Worm (Caenorhabditis elegans) whole organism, early embryonic: ENCODE data around the gene srd-21.
"Not testable (repeated sequence)": the region's sequence is repeated elsewhere in the genome, so short reads cannot be mapped to it uniquely, and the experiment has no call there.

Source experiments
- B0310.2 ChIP-seq: sonication (generic microtip); optimal IDR thresholded peaks from 2 replicates; lab custom pipeline; 2016; ENCODE audit warnings: mild to moderate bottlenecking, missing genetic modification characterization, missing compliant biosample characterization
- F13C5.2 ChIP-seq: sonication (generic microtip); optimal IDR thresholded peaks from 2 replicates; lab custom pipeline; 2017; ENCODE audit warnings: mild to moderate bottlenecking, missing genetic modification characterization, inconsistent platforms, missing compliant biosample characterization
- aly-1 ChIP-seq: sonication (generic microtip); optimal IDR thresholded peaks from 2 replicates; lab custom pipeline; 2016; ENCODE audit warnings: missing genetic modification characterization, missing compliant biosample characterization
- ama-1 ChIP-seq: fragments of 150-350 bp; optimal IDR thresholded peaks from 2 replicates; lab custom pipeline; 2014
- ceh-13 ChIP-seq: fragments of 200-800 bp; sonication (Bioruptor generic); optimal IDR thresholded peaks from 2 replicates; lab custom pipeline; 2018; ENCODE audit warnings: mild to moderate bottlenecking, missing genetic modification characterization, missing compliant biosample characterization
- ceh-36 ChIP-seq: sonication (generic microtip); optimal IDR thresholded peaks from 2 replicates; lab custom pipeline; 2016; ENCODE audit warnings: missing genetic modification characterization, inconsistent platforms, missing compliant biosample characterization
- ets-7 ChIP-seq: sonication (generic microtip); optimal IDR thresholded peaks from 2 replicates; lab custom pipeline; 2016; ENCODE audit warnings: missing genotype, missing genetic modification characterization, missing compliant biosample characterization
- flt-1 ChIP-seq: fragments of 200-800 bp; sonication (Bioruptor generic); IDR thresholded peaks from 2 replicates; pipeline ENCODE4 v1.3.6; 2022; ENCODE audit warnings: missing genetic modification characterization, missing compliant biosample characterization
- hmbx-1 ChIP-seq: sonication (generic microtip); optimal IDR thresholded peaks from 2 replicates; lab custom pipeline; 2016; ENCODE audit warnings: mild to moderate bottlenecking, missing genetic modification characterization, missing compliant biosample characterization
- hmg-4 ChIP-seq: fragments of 200-800 bp; sonication (Bioruptor generic); optimal IDR thresholded peaks from 2 replicates; lab custom pipeline; 2018; ENCODE audit warnings: mild to moderate bottlenecking, missing genetic modification characterization, missing compliant biosample characterization
- hnd-1 ChIP-seq: sonication (generic microtip); optimal IDR thresholded peaks from 2 replicates; lab custom pipeline; 2016; ENCODE audit warnings: missing genetic modification characterization, missing compliant biosample characterization
- pes-1 ChIP-seq: fragments of 200-800 bp; sonication (Bioruptor generic); IDR thresholded peaks from 2 replicates; pipeline ENCODE4 v1.3.6; 2022; ENCODE audit warnings: missing genetic modification reagents, missing genetic modification characterization, missing compliant biosample characterization
- scrt-1 ChIP-seq: fragments of 200-800 bp; sonication (Bioruptor generic); IDR thresholded peaks from 2 replicates; pipeline ENCODE4 v1.3.6; 2022; ENCODE audit warnings: missing genetic modification characterization, missing compliant biosample characterization
- sea-1 ChIP-seq: fragments of 200-800 bp; sonication (Bioruptor generic); conservative IDR thresholded peaks from 2 replicates; pipeline ENCODE4 v1.3.6; 2022; ENCODE audit warnings: missing genetic modification characterization, missing compliant biosample characterization
- tbx-11 ChIP-seq: fragments of 200-800 bp; sonication (Bioruptor generic); IDR thresholded peaks from 2 replicates; pipeline ENCODE4 v1.3.6; 2022; ENCODE audit warnings: missing genetic modification characterization, missing compliant biosample characterization
- tbx-37 ChIP-seq: fragments of 200-800 bp; sonication (Bioruptor generic); conservative IDR thresholded peaks from 2 replicates; pipeline ENCODE4 v1.3.6; 2022; ENCODE audit warnings: missing genetic modification reagents, missing genetic modification characterization, missing compliant biosample characterization
- tra-4 ChIP-seq: sonication (generic microtip); optimal IDR thresholded peaks from 2 replicates; lab custom pipeline; 2017; ENCODE audit warnings: missing genetic modification characterization, missing compliant biosample characterization

srd-21 gene

DNA sequence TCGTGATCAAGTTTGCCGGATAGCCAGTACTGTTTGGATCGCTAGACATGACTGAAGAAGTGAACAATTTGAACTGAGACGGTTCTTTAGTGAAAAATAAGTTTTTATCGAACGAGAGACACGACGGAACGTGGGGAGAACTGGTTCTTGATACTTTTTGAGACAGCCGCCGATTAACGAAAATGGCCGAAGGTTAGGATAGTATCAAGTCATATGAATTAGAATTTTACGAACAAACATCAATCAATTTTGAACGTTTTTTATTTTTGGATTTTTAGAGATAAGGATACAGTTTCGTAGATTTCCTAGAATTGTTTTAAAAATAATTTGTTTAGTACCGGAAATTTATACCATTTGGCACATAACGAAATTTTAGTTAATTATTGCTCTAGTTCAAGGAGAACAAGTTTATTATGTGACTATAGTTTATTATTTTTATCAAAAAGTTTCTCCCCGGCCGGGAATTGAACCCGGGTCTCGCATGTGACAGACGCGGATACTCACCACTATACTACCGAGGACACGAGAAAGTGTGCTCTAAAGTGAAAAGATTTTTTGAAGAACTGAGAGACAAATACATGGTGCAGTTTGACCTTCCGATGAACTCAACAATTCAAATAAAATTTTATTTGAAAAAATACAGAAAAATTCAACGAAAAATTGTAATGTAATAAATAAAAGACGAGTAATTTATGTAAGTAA is 18.8 kb downstream of the srd-21 start, which contains the start of gene W06G6.20:
W06G6.20 (minus strand) TSS at position 51 of the 702 bp plus-strand sequence.
- TF ChIP-seq hnd-1 (tag; lab: Kevin White, UChicago) (no peak), tra-4 (tag; lab: Kevin White, UChicago) (no peak), aly-1 (tag; lab: Kevin White, UChicago) (no peak), ets-7 (tag; lab: Kevin White, UChicago) (no peak), flt-1 (GFP tag; lab: Robert Waterston, UW) (no peak), sea-1 (no peak), F13C5.2 (no peak), tbx-11 (no peak), scrt-1 (no peak)

DNA sequence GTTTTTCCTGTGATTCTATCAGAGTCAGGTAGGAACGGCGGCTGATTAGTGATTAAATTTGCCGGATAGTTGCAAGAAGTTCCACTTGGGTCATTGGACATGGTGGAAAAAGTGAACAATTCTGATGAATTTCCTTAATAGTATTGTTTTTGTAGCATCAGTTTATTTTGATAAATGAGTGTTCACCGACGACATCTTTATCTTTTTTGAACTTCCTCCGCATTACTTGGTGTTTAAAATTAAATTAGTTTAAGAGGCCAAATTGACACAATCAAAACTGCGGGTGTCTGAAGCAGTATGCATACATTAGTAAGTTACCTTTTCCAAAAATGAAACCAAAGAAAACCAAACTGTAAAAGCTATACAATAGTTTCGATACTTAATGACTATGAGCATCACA is 19.5 kb downstream of the srd-21 start, which contains the start of gene W06G6.11:
W06G6.11 (minus strand) TSS at position 101 of the 400 bp plus-strand sequence.
- not testable (repeated sequence) for TF ChIP-seq pes-1; B0310.2 (tag; lab: Kevin White, UChicago); scrt-1

DNA sequence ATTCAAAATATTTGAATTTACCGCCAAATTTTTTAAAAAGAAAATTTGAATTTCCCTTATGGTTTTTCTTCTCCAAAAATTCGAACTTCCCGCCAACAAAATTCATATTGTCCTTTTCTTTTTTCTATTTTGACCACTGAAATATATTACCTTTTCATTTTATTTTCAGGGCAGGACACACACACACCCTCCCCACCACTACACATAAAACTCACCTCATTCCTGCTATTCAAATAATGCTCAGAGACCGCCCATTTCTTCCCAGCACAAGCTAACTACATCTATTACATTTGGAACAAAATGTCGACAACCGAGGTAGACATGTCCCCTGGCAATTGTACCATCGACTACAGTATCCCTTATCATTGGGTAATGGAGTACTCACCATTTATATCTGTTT is 24.5 kb downstream of the srd-21 start, which contains the start of gene W06G6.15:
W06G6.15 (plus strand) TSS at position 301 of the 400 bp plus-strand sequence.
- TF ChIP-seq flt-1 (GFP tag; lab: Robert Waterston, UW); B0310.2 (tag; lab: Kevin White, UChicago); F13C5.2: not testable (repeated sequence)

DNA sequence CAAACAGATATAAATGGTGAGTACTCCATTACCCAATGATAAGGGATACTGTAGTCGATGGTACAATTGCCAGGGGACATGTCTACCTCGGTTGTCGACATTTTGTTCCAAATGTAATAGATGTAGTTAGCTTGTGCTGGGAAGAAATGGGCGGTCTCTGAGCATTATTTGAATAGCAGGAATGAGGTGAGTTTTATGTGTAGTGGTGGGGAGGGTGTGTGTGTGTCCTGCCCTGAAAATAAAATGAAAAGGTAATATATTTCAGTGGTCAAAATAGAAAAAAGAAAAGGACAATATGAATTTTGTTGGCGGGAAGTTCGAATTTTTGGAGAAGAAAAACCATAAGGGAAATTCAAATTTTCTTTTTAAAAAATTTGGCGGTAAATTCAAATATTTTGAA is 31.1 kb downstream of the srd-21 start, which contains the start of gene Y70C5B.2:
Y70C5B.2 (minus strand) TSS at position 101 of the 400 bp plus-strand sequence.
- not testable (repeated sequence) for TF ChIP-seq hnd-1 (tag; lab: Kevin White, UChicago); sea-1; ceh-36

DNA sequence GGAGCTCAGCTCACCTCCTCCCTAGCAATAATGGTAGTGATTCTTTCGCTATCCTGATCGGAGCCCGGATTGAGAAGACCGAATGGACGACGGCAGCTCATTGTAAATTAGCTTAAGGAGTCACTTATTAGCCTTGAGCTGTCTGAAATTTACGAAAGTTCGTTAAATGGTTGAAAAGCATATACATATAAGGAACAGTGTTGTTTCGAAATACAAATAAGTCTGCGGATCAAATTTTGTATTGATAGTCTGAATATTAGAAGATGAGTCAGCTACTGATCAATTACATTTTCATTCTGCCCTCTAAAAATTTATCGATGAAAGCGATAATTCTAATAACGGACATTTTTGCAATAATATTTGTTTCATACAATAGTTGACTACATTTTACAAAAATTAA is 36.9 kb downstream of the srd-21 start, which contains the start of gene F14F8.14:
F14F8.14 (minus strand) TSS at position 101 of the 400 bp plus-strand sequence.
- TF ChIP-seq ceh-36 = no peak
- TF ChIP-seq scrt-1 = no peak
- no peak for TF ChIP-seq B0310.2 (tag; lab: Kevin White, UChicago)
- TF ChIP-seq ama-1 (lab: Kevin White, UChicago) = no peak
- no peak for TF ChIP-seq sea-1
- no peak for TF ChIP-seq F13C5.2
- TF ChIP-seq ets-7 (tag; lab: Kevin White, UChicago) = no peak
- no peak for TF ChIP-seq tbx-11
- no peak for TF ChIP-seq tra-4 (tag; lab: Kevin White, UChicago)
- TF ChIP-seq aly-1 (tag; lab: Kevin White, UChicago) = no peak
- no peak for TF ChIP-seq tbx-37 (GFP tag; lab: Robert Waterston, UW)
- no peak for TF ChIP-seq flt-1 (GFP tag; lab: Robert Waterston, UW)
- no peak for TF ChIP-seq hnd-1 (tag; lab: Kevin White, UChicago)
- TF ChIP-seq hmbx-1 (tag; lab: Kevin White, UChicago) = no peak
- TF ChIP-seq hmg-4 = no peak
- TF ChIP-seq pes-1 = no peak
- no peak for TF ChIP-seq ceh-13

DNA sequence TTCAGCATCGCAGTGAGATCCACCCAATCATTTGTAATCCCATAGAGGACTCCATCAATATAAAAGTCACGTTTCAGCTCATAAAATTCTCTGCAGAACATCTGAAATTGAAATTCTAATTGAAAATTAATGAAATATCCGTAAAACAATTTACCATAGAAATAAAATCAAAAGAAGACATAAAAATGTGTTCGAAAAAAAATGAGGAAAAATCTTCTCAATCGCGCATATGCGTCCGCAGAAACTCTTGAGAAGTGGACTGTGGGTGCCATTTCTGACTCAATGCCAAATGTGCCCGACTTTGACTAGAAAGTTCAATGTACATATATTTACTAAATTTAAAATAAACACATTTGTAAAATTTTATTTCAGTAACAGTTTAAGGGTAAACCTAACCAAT is 38.8 kb downstream of the srd-21 start, which contains the start of gene F14F8.9:
F14F8.9 (minus strand) TSS at position 101 of the 400 bp plus-strand sequence.
- no peak for TF ChIP-seq sea-1
- TF ChIP-seq aly-1 (tag; lab: Kevin White, UChicago) = no peak
- no peak for TF ChIP-seq pes-1
- TF ChIP-seq ama-1 (lab: Kevin White, UChicago) = no peak
- no peak for TF ChIP-seq hnd-1 (tag; lab: Kevin White, UChicago)
- TF ChIP-seq F13C5.2 = no peak

DNA sequence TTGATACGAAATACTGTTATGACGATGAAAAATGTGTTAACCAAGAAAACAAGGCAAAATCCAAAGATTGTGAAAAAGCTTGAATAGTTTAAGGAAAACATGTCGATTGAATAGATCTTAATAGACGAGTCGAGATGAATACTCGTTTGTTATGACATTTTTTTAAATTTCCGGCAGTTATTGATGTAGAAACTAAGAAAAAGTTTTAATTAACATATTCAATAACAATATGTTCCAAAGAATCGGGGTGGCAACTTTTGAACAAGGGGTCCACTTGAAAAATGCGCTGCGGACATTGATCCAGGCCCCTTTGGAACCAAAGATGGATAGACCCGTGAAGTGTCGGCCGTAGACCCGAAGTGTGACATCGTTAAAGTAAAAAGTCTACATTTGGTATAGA is 41.5 kb downstream of the srd-21 start, which contains the start of gene str-61:
str-61 (minus strand) TSS at position 101 of the 400 bp plus-strand sequence.
- no peak for TF ChIP-seq ets-7 (tag; lab: Kevin White, UChicago)
- no peak for TF ChIP-seq tbx-11
- TF ChIP-seq ama-1 (lab: Kevin White, UChicago) = no peak

DNA sequence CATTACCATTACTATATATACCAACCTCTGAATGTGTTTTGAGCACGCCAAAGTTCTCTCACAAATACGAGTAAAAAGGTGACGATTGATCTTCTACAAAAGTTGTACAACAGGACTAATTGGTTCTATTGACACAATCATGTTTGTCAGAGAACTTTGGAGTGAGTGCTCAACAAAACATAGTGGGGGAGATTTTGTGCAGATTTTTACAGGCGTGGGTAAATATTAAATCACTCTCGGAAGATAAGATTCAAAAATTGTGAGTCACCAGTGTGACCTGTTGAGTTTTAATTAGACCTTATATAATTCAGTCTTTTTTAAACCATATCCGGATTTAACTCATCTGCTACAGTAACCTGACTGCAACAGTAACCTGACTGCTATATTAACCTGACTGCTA is 42.5 kb downstream of the srd-21 start, which contains the start of gene F14F8.8:
F14F8.8 (minus strand) TSS at position 101 of the 400 bp plus-strand sequence.
- TF ChIP-seq tra-4 (tag; lab: Kevin White, UChicago) = no peak

DNA sequence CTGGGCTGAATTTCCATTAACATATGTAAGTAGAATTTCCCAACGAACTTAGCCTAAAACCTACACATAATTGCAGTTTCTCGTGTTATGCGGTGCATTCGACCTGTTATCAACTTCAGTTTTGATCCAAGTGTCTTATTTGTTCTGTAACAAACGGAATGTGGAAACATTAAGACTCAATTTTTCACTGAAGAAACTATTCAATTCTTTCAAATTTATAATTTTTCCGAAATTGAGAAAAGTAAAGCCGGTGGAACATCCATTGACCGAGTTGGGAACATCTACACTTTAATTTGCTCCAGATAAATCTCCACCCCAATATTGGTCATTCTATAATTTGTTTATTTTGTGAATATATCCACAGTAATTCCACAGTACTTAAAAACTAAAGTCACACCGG is 44.7 kb downstream of the srd-21 start:
- TF ChIP-seq B0310.2 (tag; lab: Kevin White, UChicago) (no peak), scrt-1 (no peak), ceh-36 (no peak), sea-1 (no peak), flt-1 (GFP tag; lab: Robert Waterston, UW) (no peak), ets-7 (tag; lab: Kevin White, UChicago) (no peak), hnd-1 (tag; lab: Kevin White, UChicago) (no peak), hmg-4 (no peak), tbx-37 (GFP tag; lab: Robert Waterston, UW) (no peak), ama-1 (lab: Kevin White, UChicago) (no peak), F13C5.2 (no peak), tra-4 (tag; lab: Kevin White, UChicago) (no peak), ceh-13 (no peak), pes-1 (no peak), hmbx-1 (tag; lab: Kevin White, UChicago) (no peak)
